Worm (Caenorhabditis elegans) whole organism, L2 larva: ENCODE data around the gene acs-19.
"Not testable (repeated sequence)": the region's sequence is repeated elsewhere in the genome, so short reads cannot be mapped to it uniquely, and the experiment has no call there.

Source experiments
- C34F6.9 ChIP-seq: fragments of 150-350 bp; optimal IDR thresholded peaks from 2 replicates; lab custom pipeline; 2014; ENCODE audit warnings: missing biosample characterization, missing genetic modification characterization
- F13H6.1 ChIP-seq: sonication (generic microtip); optimal IDR thresholded peaks from 2 replicates; lab custom pipeline; 2016; ENCODE audit warnings: missing genetic modification characterization, missing compliant biosample characterization
- R02D3.7 ChIP-seq: fragments of 150-350 bp; optimal IDR thresholded peaks from 2 replicates; lab custom pipeline; 2014; ENCODE audit warnings: missing biosample characterization, missing genetic modification characterization
- ama-1 ChIP-seq: fragments of 150-350 bp; optimal IDR thresholded peaks from 2 replicates; lab custom pipeline; 2018; ENCODE audit warnings: inconsistent platforms
- ceh-16 ChIP-seq: fragments of 150-350 bp; optimal IDR thresholded peaks from 2 replicates; lab custom pipeline; 2014; ENCODE audit warnings: missing biosample characterization, missing genetic modification characterization
- ceh-82 ChIP-seq: fragments of 150-350 bp; optimal IDR thresholded peaks from 2 replicates; lab custom pipeline; 2014; ENCODE audit warnings: missing biosample characterization, missing genetic modification characterization
- egl-27 ChIP-seq: sonication (generic microtip); optimal IDR thresholded peaks from 3 replicates; lab custom pipeline; 2017; ENCODE audit warnings: missing biosample characterization, missing genetic modification reagents, missing genetic modification characterization
- elt-1 ChIP-seq: fragments of 150-350 bp; optimal IDR thresholded peaks from 2 replicates; lab custom pipeline; 2014; ENCODE audit warnings: missing biosample characterization, missing genetic modification characterization
- lin-13 ChIP-seq: fragments of 150-350 bp; optimal IDR thresholded peaks from 2 replicates; lab custom pipeline; 2014; ENCODE audit warnings: missing biosample characterization, missing genetic modification reagents, missing genetic modification characterization
- lsy-2 ChIP-seq, 2 experiments: fragments of 150-350 bp in 1 of 2; sonication (generic microtip) in 1 of 2; optimal IDR thresholded peaks; 2 replicates each; lab custom pipeline; 2014 to 2017; ENCODE audit warnings: missing biosample characterization in 2 of 2, missing genetic modification characterization in 2 of 2
- mab-5 ChIP-seq: fragments of 150-350 bp; optimal IDR thresholded peaks from 2 replicates; lab custom pipeline; 2014; ENCODE audit warnings: missing biosample characterization, missing genetic modification characterization
- nhr-10 ChIP-seq: sonication (generic microtip); optimal IDR thresholded peaks from 2 replicates; lab custom pipeline; 2017; ENCODE audit warnings: missing biosample characterization, missing genetic modification characterization
- nhr-11 ChIP-seq: fragments of 150-350 bp; optimal IDR thresholded peaks from 2 replicates; lab custom pipeline; 2014; ENCODE audit warnings: missing biosample characterization, missing genetic modification characterization
- nhr-23 ChIP-seq: fragments of 150-350 bp; optimal IDR thresholded peaks from 2 replicates; lab custom pipeline; 2014; ENCODE audit warnings: missing biosample characterization, missing genetic modification reagents, missing genetic modification characterization
- nhr-25 ChIP-seq: fragments of 150-350 bp; sonication (generic microtip); optimal IDR thresholded peaks from 3 replicates; lab custom pipeline; 2014; ENCODE audit warnings: missing biosample characterization, missing genetic modification characterization
- nhr-6 ChIP-seq: fragments of 150-350 bp; optimal IDR thresholded peaks from 2 replicates; lab custom pipeline; 2014; ENCODE audit warnings: missing biosample characterization, missing genetic modification characterization
- nhr-77 ChIP-seq: fragments of 150-350 bp; optimal IDR thresholded peaks from 2 replicates; lab custom pipeline; 2014; ENCODE audit warnings: missing biosample characterization, missing genetic modification characterization
- peb-1 ChIP-seq: fragments of 150-350 bp; optimal IDR thresholded peaks from 2 replicates; lab custom pipeline; 2014; ENCODE audit warnings: missing biosample characterization, missing genetic modification characterization
- sem-4 ChIP-seq: fragments of 150-350 bp; optimal IDR thresholded peaks from 2 replicates; lab custom pipeline; 2014; ENCODE audit warnings: missing biosample characterization, missing genetic modification reagents, missing genetic modification characterization
- skn-1 ChIP-seq: sonication (generic microtip); optimal IDR thresholded peaks from 2 replicates; lab custom pipeline; 2017; ENCODE audit warnings: missing biosample characterization, missing genetic modification characterization
- sma-3 ChIP-seq: sonication (generic microtip); optimal IDR thresholded peaks from 2 replicates; lab custom pipeline; 2016; ENCODE audit warnings: missing genetic modification reagents, missing genetic modification characterization, missing compliant biosample characterization
- sma-9 ChIP-seq, 2 experiments: fragments of 150-350 bp in 1 of 2; sonication (generic microtip) in 1 of 2; optimal IDR thresholded peaks; 2 replicates each; lab custom pipeline; 2014 to 2016; ENCODE audit warnings: missing genetic modification characterization in 2 of 2, mild to moderate bottlenecking in 1 of 2, missing biosample characterization in 1 of 2, missing compliant biosample characterization in 1 of 2, missing genetic modification reagents in 1 of 2, moderate library complexity in 1 of 2
- unc-39 ChIP-seq: fragments of 150-350 bp; optimal IDR thresholded peaks from 2 replicates; lab custom pipeline; 2014; ENCODE audit warnings: missing biosample characterization, missing genetic modification characterization
- unc-55 ChIP-seq: fragments of 150-350 bp; sonication (generic microtip); optimal IDR thresholded peaks from 3 replicates; lab custom pipeline; 2014; ENCODE audit warnings: missing biosample characterization, missing genetic modification reagents, missing genetic modification characterization
- ztf-11 ChIP-seq: sonication (generic microtip); optimal IDR thresholded peaks from 2 replicates; lab custom pipeline; 2017; ENCODE audit warnings: missing biosample characterization, missing genetic modification characterization

acs-19 gene

DNA sequence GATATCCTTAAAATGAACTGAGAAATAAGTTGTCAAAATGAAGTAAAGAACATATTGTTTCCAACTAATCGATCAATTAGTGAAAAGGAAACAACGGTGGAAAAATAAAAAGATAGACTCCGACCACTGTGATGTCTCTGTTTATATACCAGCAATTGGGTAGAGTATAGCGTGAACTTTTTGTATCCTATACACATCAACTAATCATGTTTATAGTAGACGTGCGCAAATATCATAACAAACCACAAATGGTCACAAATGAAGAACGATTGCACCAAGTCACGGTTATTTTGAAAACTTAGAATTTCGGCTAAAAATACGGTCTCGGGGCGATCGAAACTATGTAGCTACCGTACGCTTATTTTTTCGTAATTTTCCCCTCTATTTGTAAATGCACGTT, 24.7 kb upstream of the acs-19 start, which contains the start of gene cyp-25A3:
Gene cyp-25A3 (minus strand): TSS at position 101 of the 400 bp plus-strand sequence.
- TF ChIP-seq ztf-11 (no peak), skn-1 (tag; lab: Kevin White, UChicago) (no peak), elt-1 (tag; lab: Kevin White, UChicago) (no peak), egl-27 (tag; lab: Kevin White, UChicago) (no peak), peb-1 (tag; lab: Kevin White, UChicago) (no peak), R02D3.7 (no peak), ama-1 (lab: Kevin White, UChicago) (no peak), unc-39 (tag; lab: Kevin White, UChicago) (no peak), ceh-16 (tag; lab: Kevin White, UChicago) (no peak), nhr-6 (tag; lab: Kevin White, UChicago) (no peak), ceh-82 (tag; lab: Kevin White, UChicago) (no peak), lsy-2 (tag; optimal IDR thresholded peaks at IDR 0.05; lab: Kevin White, UChicago) (no peak), sma-3 (GFP tag; lab: Kevin White, UChicago) (no peak), F13H6.1 (tag; lab: Kevin White, UChicago) (no peak), nhr-23 (no peak), nhr-10 (tag; lab: Kevin White, UChicago) (no peak), nhr-77 (tag; lab: Kevin White, UChicago) (no peak)

- TF ChIP-seq ztf-11; F13H6.1 (tag; lab: Kevin White, UChicago); mab-5: not testable (repeated sequence)
Observed at ce11 chrIII:3840279-3840678, 24.0 kb upstream of the acs-19 start, which contains the start of gene C36A4.11. Gene C36A4.11, plus strand, starts transcription at chrIII:3840579.

- TF ChIP-seq peb-1 (tag; lab: Kevin White, UChicago); nhr-25 (tag; lab: Kevin White, UChicago); sem-4: not testable (repeated sequence)
Observed at ce11 chrIII:3843514-3843913, 20.8 kb upstream of the acs-19 start, which contains the start of gene C36A4.4. Gene C36A4.4, minus strand, starts transcription at chrIII:3843614.

ce11 chrIII:3844746-3845145, 19.5 kb upstream of the acs-19 start, which contains the start of gene maph-1.3:
Gene maph-1.3, plus strand, starts transcription at chrIII:3844893.
- TF ChIP-seq lin-13 (GFP tag; lab: Kevin White, UChicago); R02D3.7; nhr-11 (tag; lab: Kevin White, UChicago): not testable (repeated sequence)

ce11 chrIII:3852030-3852579, 12.2 kb upstream of the acs-19 start, which contains the start of gene cyp-25A4:
Gene cyp-25A4, minus strand, starts transcription at chrIII:3852080.
- peak in 1 of 2 experiments; percentile 9 for TF ChIP-seq lsy-2 (tag; optimal IDR thresholded peaks at IDR 0.05; lab: Kevin White, UChicago)

DNA sequence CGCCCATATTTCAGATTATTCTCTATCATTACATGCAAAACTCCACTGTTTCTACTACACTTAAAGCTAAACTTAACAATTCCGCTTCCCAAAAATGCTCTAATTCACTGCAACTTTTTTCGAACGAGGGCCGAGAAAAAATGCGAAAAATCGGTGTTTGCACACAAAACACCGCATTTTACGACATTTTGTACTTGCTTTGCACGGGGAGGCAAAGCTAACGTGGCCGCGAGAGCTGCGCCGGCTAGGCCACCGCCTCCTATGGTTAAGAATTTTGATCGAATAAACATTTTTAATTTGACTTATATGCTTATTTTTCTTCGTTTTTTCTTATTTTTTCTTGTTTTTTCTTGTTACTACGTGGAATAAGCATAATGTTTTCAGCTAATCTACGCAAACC, 9.4 kb upstream of the acs-19 start:
- peak; percentile 27 for TF ChIP-seq C34F6.9 (tag; lab: Kevin White, UChicago)
- TF ChIP-seq lsy-2 (tag; optimal IDR thresholded peaks at IDR 0.05; lab: Kevin White, UChicago) = peak; percentile 66 to 87
- peak; percentile 14 for TF ChIP-seq sma-3 (GFP tag; lab: Kevin White, UChicago)
- TF ChIP-seq sma-9 (GFP tag; optimal IDR thresholded peaks at IDR 0.05; lab: Kevin White, UChicago) = peak; percentile 50
- TF ChIP-seq sma-9 (tag; optimal IDR thresholded peaks at IDR 0.05; lab: Kevin White, UChicago) = not testable (repeated sequence)
- TF ChIP-seq F13H6.1 (tag; lab: Kevin White, UChicago) = peak; percentile 7

DNA sequence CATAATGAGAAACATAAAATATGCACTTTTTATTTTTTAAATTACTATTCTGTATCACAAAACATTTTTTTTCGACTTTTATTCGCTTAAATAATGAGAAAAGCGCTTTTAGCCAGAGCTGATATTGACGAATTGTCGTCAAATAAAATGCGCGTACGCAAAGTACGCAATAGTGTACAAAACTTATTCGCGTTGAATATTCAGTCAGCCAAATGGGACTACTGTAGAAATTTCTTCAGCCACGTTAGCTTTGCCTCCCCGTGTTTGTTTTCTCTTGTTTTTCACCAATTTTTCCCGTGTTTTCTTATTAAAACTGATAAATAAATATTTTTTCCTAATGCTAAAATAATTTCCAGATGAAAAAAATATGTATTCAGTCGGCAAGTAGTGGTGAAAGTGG, 7.3 kb upstream of the acs-19 start:
- TF ChIP-seq F13H6.1 (tag; lab: Kevin White, UChicago) (peak; percentile 31), unc-55 (GFP tag; lab: Kevin White, UChicago) (peak; percentile 4), lsy-2 (tag; optimal IDR thresholded peaks at IDR 0.05; lab: Kevin White, UChicago) (peak; percentile 72 to 95), sma-3 (GFP tag; lab: Kevin White, UChicago) (peak; percentile 72)

- TF ChIP-seq sma-9 (GFP tag; optimal IDR thresholded peaks at IDR 0.05; lab: Kevin White, UChicago) = peak; percentile 58
- TF ChIP-seq sma-9 (tag; optimal IDR thresholded peaks at IDR 0.05; lab: Kevin White, UChicago) = not testable (repeated sequence)
Observed at ce11 chrIII:3858003-3858402, 6.3 kb upstream of the acs-19 start.
